Worm (Caenorhabditis elegans): ENCODE measurements around the gene C39E9.7.

ce11 chrIV:13071445-13071844, 5.1 kb downstream of the C39E9.7 start, which contains the start of gene scl-8:
- TF ChIP-seq nhr-232 (tag; optimal IDR thresholded peaks at IDR 0.05) (no peak), ets-4 (tag; optimal IDR thresholded peaks at IDR 0.05) (no peak), nfya-1 (tag; optimal IDR thresholded peaks at IDR 0.05) (no peak), ttx-3 (tag; optimal IDR thresholded peaks at IDR 0.05) (no peak), T23F11.4 (GFP tag; optimal IDR thresholded peaks at IDR 0.05) (no peak), sox-2 (GFP tag; IDR thresholded peaks at IDR 0.05) (no peak), pag-3 (tag; optimal IDR thresholded peaks at IDR 0.05; ENCODE audit: borderline replicate concordance) (no peak)

Measured in whole organism, late embryonic.